Worm (Caenorhabditis elegans) whole organism, mixed stage, embryonic: ENCODE measurements around the gene mpk-1.

Experiments used
- blmp-1 ChIP-seq: fragments of 150-350 bp; optimal IDR thresholded peaks from 2 replicates; lab custom pipeline; 2014; ENCODE audit warnings: missing biosample characterization, missing genetic modification characterization
- elt-1 ChIP-seq: sonication (generic microtip); optimal IDR thresholded peaks from 2 replicates; lab custom pipeline; 2017; ENCODE audit warnings: missing genetic modification characterization, mild to moderate bottlenecking, missing compliant biosample characterization, antibody characterized with exemption, moderate library complexity, borderline replicate concordance; ENCODE audit not compliant: insufficient read depth
- elt-3 ChIP-seq: fragments of 150-350 bp; optimal IDR thresholded peaks from 2 replicates; lab custom pipeline; 2014; ENCODE audit warnings: missing biosample characterization, missing genetic modification characterization
- lin-13 ChIP-seq: fragments of 150-350 bp; optimal IDR thresholded peaks from 2 replicates; lab custom pipeline; 2014; ENCODE audit warnings: missing biosample characterization, missing genetic modification characterization
- mep-1 ChIP-seq: fragments of 150-350 bp; optimal IDR thresholded peaks from 2 replicates; lab custom pipeline; 2017; ENCODE audit warnings: missing biosample characterization, missing genetic modification reagents, missing genetic modification characterization, inconsistent platforms
- nhr-237 ChIP-seq: fragments of 150-350 bp; optimal IDR thresholded peaks from 2 replicates; lab custom pipeline; 2014; ENCODE audit warnings: missing biosample characterization, missing genetic modification characterization
- ztf-11 ChIP-seq: fragments of 150-350 bp; optimal IDR thresholded peaks from 2 replicates; lab custom pipeline; 2014; ENCODE audit warnings: missing biosample characterization, missing genetic modification characterization

DNA sequence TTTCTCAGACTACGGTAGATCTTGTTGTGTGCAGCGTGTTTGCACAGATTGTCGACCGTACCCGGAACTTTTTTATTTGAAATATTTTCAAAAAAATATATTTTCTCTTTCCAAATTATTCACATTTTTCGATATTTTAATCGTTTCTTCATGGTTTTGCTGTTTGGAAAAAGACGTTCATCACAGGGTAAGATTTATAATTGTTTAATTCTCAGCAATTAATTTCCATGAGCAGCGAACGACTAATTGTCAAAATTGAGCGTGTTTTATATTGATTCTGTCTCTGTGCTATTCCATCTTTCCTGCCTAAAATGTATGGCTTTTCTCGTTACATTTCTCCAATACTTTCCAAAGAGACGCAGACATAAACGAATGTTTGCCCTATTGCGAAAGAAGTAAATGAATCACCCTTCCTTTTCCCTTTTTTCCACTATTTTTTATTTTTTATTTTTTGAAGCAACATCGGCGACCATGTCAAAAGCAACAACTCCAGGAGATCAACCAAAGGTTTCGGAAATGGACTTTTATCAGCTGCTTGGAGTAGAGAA lies 36.7 kb downstream of the mpk-1 start, which contains the start of gene dnj-16:
- TF ChIP-seq mep-1 (peak; percentile 19), nhr-237 (tag; lab: Kevin White, UChicago) (peak; percentile 1), elt-3 (tag; lab: Kevin White, UChicago) (no peak), elt-1 (tag; lab: Kevin White, UChicago) (no peak), lin-13 (tag; lab: Kevin White, UChicago) (no peak), ztf-11 (tag; lab: Kevin White, UChicago) (no peak), blmp-1 (tag; lab: Kevin White, UChicago) (no peak)
